Fruit fly (Drosophila melanogaster): ENCODE measurements around the gene CG17154.

Gene CG17154

dm6 chr3L:12077348-12077747, 11.1 kb upstream of the CG17154 start:
- peak; percentile 74 for TF ChIP-seq CG10631 (GFP tag; optimal IDR thresholded peaks at IDR 0.05)
- TF ChIP-seq CG9139 (GFP tag; optimal IDR thresholded peaks at IDR 0.05), result peak; percentile 54
- peak; percentile 79 for TF ChIP-seq Met (GFP tag; optimal IDR thresholded peaks at IDR 0.05)
- TF ChIP-seq CG6792 (GFP tag; optimal IDR thresholded peaks at IDR 0.05), result peak; percentile 71
- peak; percentile 74 for TF ChIP-seq CG7368 (GFP tag; optimal IDR thresholded peaks at IDR 0.05)
- peak; percentile 34 to 82 for TF ChIP-seq salr (GFP tag; optimal IDR thresholded peaks at IDR 0.05)
- TF ChIP-seq CG6163 (GFP tag; IDR thresholded peaks at IDR 0.05), result peak; percentile 89
- peak; percentile 88 for TF ChIP-seq eg (GFP tag; IDR thresholded peaks at IDR 0.05)
- TF ChIP-seq ss (GFP tag; optimal IDR thresholded peaks at IDR 0.05), result peak; percentile 60 to 71
- TF ChIP-seq CG34406 (GFP tag; optimal IDR thresholded peaks at IDR 0.05), result peak; percentile 78
- peak; percentile 75 for TF ChIP-seq Sox102F (GFP tag; optimal IDR thresholded peaks at IDR 0.05)
- TF ChIP-seq dsx (GFP tag; optimal IDR thresholded peaks at IDR 0.05; ENCODE audit: poor library complexity, severe bottlenecking), result peak; percentile 46
- TF ChIP-seq fd59A (GFP tag; optimal IDR thresholded peaks at IDR 0.05), result peak; percentile 77
- peak; percentile 69 for TF ChIP-seq Hr39 (GFP tag; optimal IDR thresholded peaks at IDR 0.05)
- TF ChIP-seq fd85E (GFP tag; optimal IDR thresholded peaks at IDR 0.05), result peak; percentile 24
- peak; percentile 71 for TF ChIP-seq cyc (GFP tag; optimal IDR thresholded peaks at IDR 0.05)
- TF ChIP-seq topi (GFP tag; optimal IDR thresholded peaks at IDR 0.05), result peak; percentile 74
- peak; percentile 51 for TF ChIP-seq dac (GFP tag; optimal IDR thresholded peaks at IDR 0.05)
- TF ChIP-seq Smox (GFP tag; optimal IDR thresholded peaks at IDR 0.05), result peak; percentile 77
- peak; percentile 61 for TF ChIP-seq vri (GFP tag; optimal IDR thresholded peaks at IDR 0.05)
- TF ChIP-seq CG6854 (GFP tag; optimal IDR thresholded peaks at IDR 0.05), result peak; percentile 24
- TF ChIP-seq OdsH (GFP tag; optimal IDR thresholded peaks at IDR 0.05), result peak; percentile 85
- peak; percentile 75 for TF ChIP-seq CG10669 (GFP tag; optimal IDR thresholded peaks at IDR 0.05)
- TF ChIP-seq Sox14 (GFP tag; optimal IDR thresholded peaks at IDR 0.05), result peak; percentile 83
- TF ChIP-seq Blimp-1 (GFP tag; optimal IDR thresholded peaks at IDR 0.05), result peak; percentile 43
- peak; percentile 90 for TF ChIP-seq CG15336 (GFP tag; IDR thresholded peaks at IDR 0.05)
- peak; percentile 93 for TF ChIP-seq Eip78C (GFP tag)
- TF ChIP-seq Hr38 (GFP tag; optimal IDR thresholded peaks at IDR 0.05), result no peak
- TF ChIP-seq acj6 (GFP tag; optimal IDR thresholded peaks at IDR 0.05), result peak; percentile 86
- TF ChIP-seq CG32006 (GFP tag; optimal IDR thresholded peaks at IDR 0.05), result peak; percentile 88
- TF ChIP-seq CG16779 (tag; optimal IDR thresholded peaks at IDR 0.05), result peak; percentile 53
- peak; percentile 79 for TF ChIP-seq CG8632 (GFP tag; optimal IDR thresholded peaks at IDR 0.05)
- peak; percentile 54 for TF ChIP-seq CG11294 (GFP tag; IDR thresholded peaks at IDR 0.05)
- peak; percentile 54 for TF ChIP-seq Sox15 (GFP tag; optimal IDR thresholded peaks at IDR 0.05)
- TF ChIP-seq CG8119 (GFP tag; IDR thresholded peaks at IDR 0.05), result peak; percentile 89
- peak; percentile 62 for TF ChIP-seq CG11902 (GFP tag; optimal IDR thresholded peaks at IDR 0.05)
- TF ChIP-seq CG8319 (GFP tag; optimal IDR thresholded peaks at IDR 0.05), result peak; percentile 68
- peak; percentile 80 for TF ChIP-seq CG6808 (GFP tag; optimal IDR thresholded peaks at IDR 0.05)
- peak; percentile 68 for TF ChIP-seq CG1621 (tag; optimal IDR thresholded peaks at IDR 0.05)
- TF ChIP-seq esn (GFP tag; optimal IDR thresholded peaks at IDR 0.05), result peak; percentile 78
- TF ChIP-seq spab (GFP tag; optimal IDR thresholded peaks at IDR 0.05), result peak; percentile 77
- TF ChIP-seq svp (GFP tag), result peak; percentile 86
- peak; percentile 71 for TF ChIP-seq CG3032 (tag; optimal IDR thresholded peaks at IDR 0.05)
- peak; percentile 82 for TF ChIP-seq achi (GFP tag; optimal IDR thresholded peaks at IDR 0.05)
- peak; percentile 70 for TF ChIP-seq CG11762 (GFP tag; optimal IDR thresholded peaks at IDR 0.05; ENCODE audit: insufficient read depth)
- TF ChIP-seq Gug (GFP tag; IDR thresholded peaks at IDR 0.05), result peak; percentile 62
- TF ChIP-seq fkh (GFP tag; optimal IDR thresholded peaks at IDR 0.05), result no peak
- TF ChIP-seq Hr4 (GFP tag; optimal IDR thresholded peaks at IDR 0.05), result peak; percentile 89
- peak; percentile 82 for TF ChIP-seq Eip75B (GFP tag; optimal IDR thresholded peaks at IDR 0.05)
- TF ChIP-seq Lpt (GFP tag; optimal IDR thresholded peaks at IDR 0.05), result peak; percentile 76
- TF ChIP-seq Ets21C (GFP tag; optimal IDR thresholded peaks at IDR 0.05), result peak; percentile 16
- peak; percentile 61 for TF ChIP-seq lz (GFP tag; optimal IDR thresholded peaks at IDR 0.05)

Data from whole organism, prepupa.